Fruit fly (Drosophila melanogaster): ENCODE data around the gene Fum2.

The Fum2 gene

dm6 chrX:6654198-6654831, 27.3 kb upstream of the Fum2 start, which contains the start of the genes CG3226 and Cdc7 (continued):
- TF ChIP-seq GATAe (GFP tag; conservative IDR thresholded peaks at IDR 0.05) (no peak), CG16815 (GFP tag; optimal IDR thresholded peaks at IDR 0.05) (no peak), NC2α (GFP tag; optimal IDR thresholded peaks at IDR 0.05) (no peak), CG7987 (GFP tag; optimal IDR thresholded peaks at IDR 0.05) (peak; percentile 89), ERR (GFP tag; optimal IDR thresholded peaks at IDR 0.05) (no peak), otp (GFP tag; IDR thresholded peaks at IDR 0.05) (0 out of 3 replicates have a peak, but pooled peaks have one; percentile 36), mam (GFP tag; optimal IDR thresholded peaks at IDR 0.05) (peak; percentile 31), fd64A (GFP tag; optimal IDR thresholded peaks at IDR 0.05) (peak; percentile 22), sim (GFP tag; IDR thresholded peaks at IDR 0.05) (no peak), CG11093 (GFP tag; IDR thresholded peaks at IDR 0.05) (no peak), CG17912 (GFP tag; optimal IDR thresholded peaks at IDR 0.05) (peak; percentile 68), Fer1 (GFP tag; optimal IDR thresholded peaks at IDR 0.05) (peak; percentile 90), Aef1 (GFP tag; IDR thresholded peaks at IDR 0.05) (no peak), CG9727 (GFP tag; optimal IDR thresholded peaks at IDR 0.05) (peak; percentile 90), ftz-f1 (GFP tag; optimal IDR thresholded peaks at IDR 0.05) (no peak), Bdp1 (GFP tag; optimal IDR thresholded peaks at IDR 0.05) (peak; percentile 48), CG6813 (GFP tag; optimal IDR thresholded peaks at IDR 0.05) (peak; percentile 75), CG18262 (tag; optimal IDR thresholded peaks at IDR 0.05) (peak; percentile 64), TFAM (GFP tag; optimal IDR thresholded peaks at IDR 0.05) (peak; percentile 10), stc (GFP tag; IDR thresholded peaks at IDR 0.05) (peak; percentile 65; the same call in 1 of the 2 replicates), Hr3 (GFP tag; optimal IDR thresholded peaks at IDR 0.05) (peak; percentile 21), dmrt11E (tag; optimal IDR thresholded peaks at IDR 0.05) (peak; percentile 52), al (GFP tag; IDR thresholded peaks at IDR 0.05) (peak; percentile 45; the same call in 1 of the 2 replicates), tup (GFP tag; optimal IDR thresholded peaks at IDR 0.05) (peak; percentile 17), CG2875 (GFP tag; optimal IDR thresholded peaks at IDR 0.05) (peak; percentile 78), tgo (GFP tag; IDR thresholded peaks at IDR 0.05) (peak; percentile 41; the same call in 2 of the 3 replicates), kni (GFP tag; optimal IDR thresholded peaks at IDR 0.05) (peak; percentile 86), en (GFP tag; optimal IDR thresholded peaks at IDR 0.05) (no peak), so (GFP tag; IDR thresholded peaks at IDR 0.05) (0 out of 3 replicates have a peak, but pooled peaks have one; percentile 44), CG11247 (GFP tag; IDR thresholded peaks at IDR 0.05) (peak; percentile 37; the same call in 1 of the 2 replicates), odd (GFP tag; optimal IDR thresholded peaks at IDR 0.05) (peak; percentile 75), onecut (GFP tag; IDR thresholded peaks at IDR 0.05) (peak; percentile 75), toy (GFP tag; IDR thresholded peaks at IDR 0.05) (no peak), CG8924 (tag; optimal IDR thresholded peaks at IDR 0.05) (peak; percentile 70), sug (tag; optimal IDR thresholded peaks at IDR 0.05) (peak; percentile 73), cg (GFP tag; optimal IDR thresholded peaks at IDR 0.05) (no peak), Sox100B (GFP tag; optimal IDR thresholded peaks at IDR 0.05) (peak; percentile 84), sima (GFP tag; optimal IDR thresholded peaks at IDR 0.05) (no peak), cad (GFP tag; optimal IDR thresholded peaks at IDR 0.05) (no peak), tap (tag; optimal IDR thresholded peaks at IDR 0.05) (peak; percentile 47), corto (GFP tag; optimal IDR thresholded peaks at IDR 0.05) (no peak), dati (GFP tag; IDR thresholded peaks at IDR 0.05) (0 out of 2 replicates have a peak, but pooled peaks have one; percentile 35), NfI (GFP tag; optimal IDR thresholded peaks at IDR 0.05) (peak; percentile 87), mld (GFP tag; IDR thresholded peaks at IDR 0.05; ENCODE audit: partially characterized antibody) (peak; percentile 65; the same call in 2 of the 3 replicates), klu (GFP tag; IDR thresholded peaks at IDR 0.05) (no peak), CG14710 (tag; optimal IDR thresholded peaks at IDR 0.05) (peak; percentile 93), Mad (GFP tag; optimal IDR thresholded peaks at IDR 0.05) (peak; percentile 9), CG12942 (GFP tag; optimal IDR thresholded peaks at IDR 0.05) (no peak), tio (GFP tag; optimal IDR thresholded peaks at IDR 0.05) (peak; percentile 51), h (optimal IDR thresholded peaks at IDR 0.05) (no peak), CG2199 (GFP tag; IDR thresholded peaks at IDR 0.05) (no peak)
